Worm (Caenorhabditis elegans): ENCODE data around the gene F45H10.5.
A peak's percentile ranks its signal among the peaks of the same experiment; 100 is the strongest.

The F45H10.5 gene

DNA sequence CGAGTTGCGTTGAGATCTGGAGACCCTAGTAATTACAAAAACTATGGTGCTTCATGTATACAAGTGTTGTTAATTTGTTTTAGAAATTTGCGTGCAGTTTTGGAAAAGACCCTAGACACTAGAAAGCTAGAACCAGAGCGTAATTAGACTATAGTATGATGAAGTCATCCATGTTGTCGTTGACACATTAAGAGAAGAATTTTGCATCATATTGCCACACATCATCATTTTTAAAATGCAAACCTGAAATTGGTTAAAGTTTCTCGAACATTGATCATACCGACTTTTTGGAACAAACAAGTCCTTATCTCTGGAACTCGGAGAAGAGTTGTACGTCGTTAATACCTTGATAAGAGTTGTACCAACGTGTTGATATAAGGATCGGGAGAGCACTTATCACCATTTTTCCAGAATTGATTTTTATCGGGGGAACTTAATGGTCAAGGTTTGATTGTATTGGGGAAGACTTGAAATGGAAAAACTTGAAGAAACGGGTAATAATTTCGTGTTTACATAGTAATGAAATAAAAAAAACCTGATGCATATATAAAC, 33.8 kb upstream of the F45H10.5 start (continued):
- no peak for TF ChIP-seq vab-7 (GFP tag; IDR thresholded peaks at IDR 0.05)
- TF ChIP-seq D1046.2 (GFP tag; IDR thresholded peaks at IDR 0.05), result no peak
- no peak for TF ChIP-seq R02D3.7 (tag; optimal IDR thresholded peaks at IDR 0.05)
- no peak for TF ChIP-seq Y75B8A.6 (GFP tag; IDR thresholded peaks at IDR 0.05)
- TF ChIP-seq lin-15B (tag; optimal IDR thresholded peaks at IDR 0.05), result no peak
- no peak for TF ChIP-seq daf-19 (GFP tag; conservative IDR thresholded peaks at IDR 0.05)
- TF ChIP-seq nhr-28 (tag; optimal IDR thresholded peaks at IDR 0.05), result peak; percentile 56
- no peak for TF ChIP-seq sdz-12 (GFP tag; optimal IDR thresholded peaks at IDR 0.05)
- no peak for TF ChIP-seq ceh-20 (GFP tag; IDR thresholded peaks at IDR 0.05)
- no peak for TF ChIP-seq spr-1 (tag; optimal IDR thresholded peaks at IDR 0.05)
- no peak for TF ChIP-seq Y5F2A.4 (GFP tag; optimal IDR thresholded peaks at IDR 0.05)
- TF ChIP-seq hlh-11 (tag; optimal IDR thresholded peaks at IDR 0.05), result peak; percentile 86
- TF ChIP-seq nhr-25 (tag; optimal IDR thresholded peaks at IDR 0.05; ENCODE audit: borderline replicate concordance, insufficient read depth), result no peak
- TF ChIP-seq daf-16 (GFP tag; optimal IDR thresholded peaks at IDR 0.05), result no peak
- TF ChIP-seq daf-16 (tag; optimal IDR thresholded peaks at IDR 0.05), result peak; percentile 98
- TF ChIP-seq nhr-41 (GFP tag; IDR thresholded peaks at IDR 0.05), result no peak
- no peak for TF ChIP-seq mxl-2 (GFP tag; conservative IDR thresholded peaks at IDR 0.05)
- no peak for TF ChIP-seq ceh-44 (GFP tag; IDR thresholded peaks at IDR 0.05)
- no peak for TF ChIP-seq spr-3 (GFP tag; optimal IDR thresholded peaks at IDR 0.05)
- TF ChIP-seq tra-1 (GFP tag; IDR thresholded peaks at IDR 0.05), result no peak
- no peak for TF ChIP-seq T26A8.4 (GFP tag; IDR thresholded peaks at IDR 0.05)
- no peak for TF ChIP-seq attf-4 (tag; optimal IDR thresholded peaks at IDR 0.05)
- no peak for TF ChIP-seq egl-43 (GFP tag; IDR thresholded peaks at IDR 0.05)
- TF ChIP-seq zip-2 (tag; optimal IDR thresholded peaks at IDR 0.05), result no peak
- TF ChIP-seq egl-27 (tag; optimal IDR thresholded peaks at IDR 0.05), result no peak
- TF ChIP-seq ztf-7 (tag; optimal IDR thresholded peaks at IDR 0.05), result peak; percentile 66
- TF ChIP-seq arid-1 (GFP tag; conservative IDR thresholded peaks at IDR 0.05), result no peak
- no peak for TF ChIP-seq rbr-2 (tag; optimal IDR thresholded peaks at IDR 0.05)
- no peak for TF ChIP-seq daf-8 (GFP tag; IDR thresholded peaks at IDR 0.05)
- no peak for TF ChIP-seq dmd-8 (GFP tag; IDR thresholded peaks at IDR 0.05)
- TF ChIP-seq mep-1 (tag; optimal IDR thresholded peaks at IDR 0.05), result peak; percentile 10
- no peak for TF ChIP-seq snpc-4 (tag; optimal IDR thresholded peaks at IDR 0.05)
- peak; percentile 8 for TF ChIP-seq nhr-102 (tag; optimal IDR thresholded peaks at IDR 0.05)
- no peak for TF ChIP-seq F49E8.2 (tag; optimal IDR thresholded peaks at IDR 0.05; ENCODE audit: borderline replicate concordance)
- no peak for TF ChIP-seq lin-29 (GFP tag; IDR thresholded peaks at IDR 0.05)
- TF ChIP-seq pqm-1 (tag; optimal IDR thresholded peaks at IDR 0.05), result peak; percentile 79
- TF ChIP-seq aha-1 (tag), result no peak
- no peak for TF ChIP-seq ceh-32 (tag; optimal IDR thresholded peaks at IDR 0.05; ENCODE audit: poor library complexity)
- no peak for TF ChIP-seq ctbp-1 (GFP tag; IDR thresholded peaks at IDR 0.05)
- no peak for TF ChIP-seq madf-9 (GFP tag; conservative IDR thresholded peaks at IDR 0.05)
- TF ChIP-seq dmd-9 (GFP tag; IDR thresholded peaks at IDR 0.05), result no peak
- TF ChIP-seq lsy-2 (tag; optimal IDR thresholded peaks at IDR 0.05), result peak in 1 of 2 experiments; percentile 43
- no peak for TF ChIP-seq mdt-29 (GFP tag; IDR thresholded peaks at IDR 0.05)
- TF ChIP-seq lin-1 (GFP tag; IDR thresholded peaks at IDR 0.05), result no peak
- TF ChIP-seq set-16 (GFP tag; IDR thresholded peaks at IDR 0.05), result no peak
- no peak for TF ChIP-seq daf-12 (tag; optimal IDR thresholded peaks at IDR 0.05)
- TF ChIP-seq ceh-82 (tag; optimal IDR thresholded peaks at IDR 0.05), result no peak
- no peak for TF ChIP-seq nhr-237 (tag; optimal IDR thresholded peaks at IDR 0.05)
- no peak for TF ChIP-seq hmg-1.1 (GFP tag; IDR thresholded peaks at IDR 0.05)
- TF ChIP-seq ceh-28 (tag; optimal IDR thresholded peaks at IDR 0.05), result no peak
- no peak for TF ChIP-seq mes-2 (tag; optimal IDR thresholded peaks at IDR 0.05; ENCODE audit: poor library complexity, severe bottlenecking)
- TF ChIP-seq lim-7 (GFP tag; IDR thresholded peaks at IDR 0.05), result no peak
